Fruit fly (Drosophila melanogaster) S2 (cell line): Measurements from ENCODE around the gene CG34299.

Experiments
- CG8478 ChIP-seq: fragments of >200 bp; optimal IDR thresholded peaks from 2 replicates; lab custom pipeline; 2018
- CTCF ChIP-seq, 2 experiments: fragments of >200 bp; optimal IDR thresholded peaks; 2 replicates each; lab custom pipeline; 2018

DNA sequence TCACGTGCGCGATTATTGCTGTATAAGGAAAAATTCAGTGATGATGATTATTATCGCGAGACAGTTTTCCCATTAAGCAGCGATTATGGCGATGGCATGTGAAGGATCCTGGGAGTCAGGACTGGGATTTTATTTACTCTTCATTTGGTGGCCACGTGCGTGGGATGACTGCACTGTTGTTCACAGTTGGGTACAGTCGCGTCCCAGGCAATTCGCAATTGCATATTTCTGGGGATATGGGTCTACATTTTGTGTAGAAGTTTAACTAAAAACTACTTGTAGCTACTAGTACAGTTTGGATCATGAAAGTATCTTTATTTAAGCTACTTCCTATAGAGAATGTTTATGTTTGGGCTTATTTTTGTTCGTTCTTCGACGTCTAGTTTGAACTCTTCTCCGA is 12.4 kb upstream of the CG34299 start:
- TF ChIP-seq CG8478 (lab: Kevin White, UChicago) = no peak
- no peak for TF ChIP-seq CTCF (optimal IDR thresholded peaks at IDR 0.05; lab: Kevin White, UChicago)
